Fruit fly (Drosophila melanogaster): ENCODE results near the gene eEF2.

DNA sequence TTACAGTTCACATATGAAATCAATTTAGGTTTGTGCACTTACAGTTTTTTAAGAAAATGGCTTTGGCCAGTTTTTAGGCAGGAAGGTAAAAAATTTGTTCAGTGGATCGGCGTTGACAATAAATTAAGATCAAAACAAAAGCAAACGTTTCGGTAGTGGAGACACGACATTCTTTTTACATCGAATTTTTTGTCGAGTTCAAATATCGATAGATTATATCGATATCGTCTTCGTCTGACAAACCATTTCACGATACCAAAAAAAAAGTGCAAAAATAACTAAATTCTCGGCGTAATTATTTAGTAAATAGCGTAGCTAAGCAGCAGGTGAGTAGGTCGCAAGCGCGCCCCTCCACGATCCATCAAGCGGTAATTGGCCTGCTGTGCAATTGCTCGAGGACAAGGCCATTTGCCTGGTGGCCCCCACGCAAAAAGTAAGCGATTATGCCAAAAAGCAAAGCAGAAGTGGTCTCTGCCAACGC is 23.4 kb downstream of the eEF2 start, which contains the start of gene Cul2:
- TF ChIP-seq Eip93F (GFP tag; optimal IDR thresholded peaks at IDR 0.05) (no peak), CG4318 (GFP tag; optimal IDR thresholded peaks at IDR 0.05) (peak; percentile 30), fd85E (GFP tag; optimal IDR thresholded peaks at IDR 0.05) (no peak), Sox15 (GFP tag; optimal IDR thresholded peaks at IDR 0.05) (peak; percentile 28), ss (GFP tag; optimal IDR thresholded peaks at IDR 0.05) (no peak), CG6808 (GFP tag; optimal IDR thresholded peaks at IDR 0.05) (no peak), CG6163 (GFP tag; IDR thresholded peaks at IDR 0.05) (no peak), spab (GFP tag; optimal IDR thresholded peaks at IDR 0.05) (no peak)

Measured in whole organism, prepupa.